Fruit fly (Drosophila melanogaster) whole organism, prepupa: ENCODE measurements around the gene CG3402.

Experiments used
- Blimp-1 ChIP-seq: fragments of 200-800 bp; sonication (Bioruptor generic); optimal IDR thresholded peaks from 3 replicates; lab custom pipeline; 2017; ENCODE audit warnings: missing biosample characterization, missing genetic modification characterization, mild to moderate bottlenecking, moderate library complexity, missing genetic modification reagents
- CG10669 ChIP-seq: fragments of 200-800 bp; sonication (Bioruptor generic); optimal IDR thresholded peaks from 3 replicates; lab custom pipeline; 2018; ENCODE audit warnings: missing biosample characterization, mild to moderate bottlenecking, missing genetic modification characterization, moderate library complexity
- CG11762 ChIP-seq: fragments of 200-800 bp; sonication (Bioruptor generic); optimal IDR thresholded peaks from 3 replicates; lab custom pipeline; 2016; ENCODE audit warnings: missing biosample characterization, missing genetic modification characterization; ENCODE audit not compliant: insufficient read depth
- CG3032 ChIP-seq: fragments of 200-800 bp; optimal IDR thresholded peaks from 2 replicates; lab custom pipeline; 2019; ENCODE audit warnings: missing biosample characterization, mild to moderate bottlenecking, missing genetic modification characterization, moderate library complexity
- CG6792 ChIP-seq: fragments of 200-800 bp; sonication (Bioruptor generic); optimal IDR thresholded peaks from 3 replicates; lab custom pipeline; 2016; ENCODE audit warnings: missing biosample characterization, missing genetic modification characterization
- CG8119 ChIP-seq: fragments of 200-800 bp; sonication (Bioruptor generic); IDR thresholded peaks from 3 replicates; pipeline ENCODE4 v1.3.6; 2022; ENCODE audit warnings: missing biosample characterization, missing genetic modification characterization
- Sox15 ChIP-seq: fragments of 200-800 bp; sonication (Bioruptor generic); optimal IDR thresholded peaks from 3 replicates; lab custom pipeline; 2016; ENCODE audit warnings: missing biosample characterization, missing genetic modification characterization
- achi ChIP-seq: fragments of 200-800 bp; sonication (Bioruptor generic); optimal IDR thresholded peaks from 3 replicates; lab custom pipeline; 2016; ENCODE audit warnings: missing biosample characterization, missing genetic modification characterization
- acj6 ChIP-seq: fragments of 200-800 bp; sonication (Bioruptor generic); optimal IDR thresholded peaks from 3 replicates; lab custom pipeline; 2016; ENCODE audit warnings: missing biosample characterization, missing genetic modification characterization
- eg ChIP-seq: fragments of 200-800 bp; sonication (Bioruptor generic); IDR thresholded peaks from 3 replicates; pipeline ENCODE4 v1.3.6; 2022; ENCODE audit warnings: missing biosample characterization, missing genetic modification characterization
- pdm3 ChIP-seq: fragments of 200-800 bp; sonication (Bioruptor generic); optimal IDR thresholded peaks from 3 replicates; lab custom pipeline; 2016; ENCODE audit warnings: missing biosample characterization, missing genetic modification characterization
- svp ChIP-seq: fragments of 200-800 bp; sonication (Bioruptor generic); peaks from one replicate; lab custom pipeline; 2016; ENCODE audit warnings: missing biosample characterization, missing genetic modification characterization

DNA sequence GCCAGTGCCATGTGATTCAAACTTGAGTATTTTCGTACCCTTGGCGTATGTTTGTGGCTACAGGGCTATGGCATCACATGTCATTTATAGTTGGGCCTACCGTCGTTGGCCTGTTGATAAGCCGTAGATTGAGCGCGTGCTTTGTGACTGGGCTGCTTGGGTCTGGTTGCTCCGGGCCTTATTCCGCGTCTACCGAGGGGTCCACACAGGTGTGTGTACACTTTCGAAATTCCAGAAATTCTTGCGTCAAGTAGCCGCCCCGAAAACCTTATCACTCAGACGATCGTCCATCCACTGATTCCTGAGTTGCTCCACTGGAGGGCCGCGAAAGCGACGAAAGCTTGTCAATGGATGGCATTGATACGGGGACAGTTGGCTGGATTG lies 14.7 kb downstream of the CG3402 start:
- TF ChIP-seq pdm3 (GFP tag; lab: Kevin White, UChicago) = no peak
- no peak for TF ChIP-seq achi (GFP tag; lab: Kevin White, UChicago)
- no peak for TF ChIP-seq CG10669 (GFP tag; lab: Kevin White, UChicago)
- no peak for TF ChIP-seq Sox15 (GFP tag; lab: Kevin White, UChicago)
- TF ChIP-seq svp (GFP tag; lab: Kevin White, UChicago) = no peak
- no peak for TF ChIP-seq eg (GFP tag; lab: Robert Waterston, UW)
- TF ChIP-seq Blimp-1 (GFP tag; lab: Kevin White, UChicago) = no peak
- no peak for TF ChIP-seq CG3032
- TF ChIP-seq acj6 (GFP tag; lab: Kevin White, UChicago) = no peak
- TF ChIP-seq CG6792 (GFP tag; lab: Kevin White, UChicago) = no peak
- TF ChIP-seq CG8119 (GFP tag; lab: Robert Waterston, UW) = no peak
- TF ChIP-seq CG11762 (GFP tag; lab: Kevin White, UChicago) = no peak
